Worm (Caenorhabditis elegans) whole organism, mixed stage, embryonic: ENCODE results near the gene capa-1.

Experiments
- M03D4.4 ChIP-seq: sonication (generic microtip); optimal IDR thresholded peaks from 2 replicates; lab custom pipeline; 2017; ENCODE audit warnings: mild to moderate bottlenecking, missing genetic modification characterization, missing compliant biosample characterization
- bed-3 ChIP-seq: fragments of 200-800 bp; sonication (Bioruptor generic); optimal IDR thresholded peaks from 3 replicates; lab custom pipeline; 2018; ENCODE audit warnings: mild to moderate bottlenecking, missing genetic modification characterization, moderate library complexity, missing compliant biosample characterization
- ces-1 ChIP-seq: fragments of 150-350 bp; optimal IDR thresholded peaks from 2 replicates; lab custom pipeline; 2014; ENCODE audit warnings: missing biosample characterization, missing genetic modification reagents, missing genetic modification characterization
- cnd-1 ChIP-seq: fragments of 200-800 bp; sonication (Bioruptor generic); optimal IDR thresholded peaks from 2 replicates; lab custom pipeline; 2018; ENCODE audit warnings: mild to moderate bottlenecking, missing genetic modification characterization, missing compliant biosample characterization
- elt-3 ChIP-seq: fragments of 150-350 bp; optimal IDR thresholded peaks from 2 replicates; lab custom pipeline; 2014; ENCODE audit warnings: missing biosample characterization, missing genetic modification characterization
- ham-2 ChIP-seq: fragments of 200-800 bp; sonication (Bioruptor generic); optimal IDR thresholded peaks from 2 replicates; lab custom pipeline; 2018; ENCODE audit warnings: mild to moderate bottlenecking, missing genetic modification characterization, missing compliant biosample characterization
- lin-32 ChIP-seq: fragments of 200-800 bp; sonication (Bioruptor generic); optimal IDR thresholded peaks from 2 replicates; lab custom pipeline; 2018; ENCODE audit warnings: mild to moderate bottlenecking, missing genetic modification characterization, missing compliant biosample characterization
- lsy-2 ChIP-seq: fragments of 150-350 bp; optimal IDR thresholded peaks from 2 replicates; lab custom pipeline; 2014; ENCODE audit warnings: missing biosample characterization, missing genetic modification characterization
- mab-5 ChIP-seq: fragments of 150-350 bp; optimal IDR thresholded peaks from 2 replicates; lab custom pipeline; 2014; ENCODE audit warnings: missing biosample characterization, missing genetic modification characterization
- nhr-28 ChIP-seq: fragments of 150-350 bp; optimal IDR thresholded peaks from 2 replicates; lab custom pipeline; 2014; ENCODE audit warnings: missing biosample characterization, missing genetic modification characterization
- snpc-4 ChIP-seq: fragments of 150-350 bp; optimal IDR thresholded peaks from 2 replicates; lab custom pipeline; 2014; ENCODE audit warnings: missing biosample characterization, missing genetic modification characterization
- sptf-1 ChIP-seq: sonication (generic microtip); optimal IDR thresholded peaks from 2 replicates; lab custom pipeline; 2017; ENCODE audit warnings: mild to moderate bottlenecking, missing genetic modification characterization, moderate library complexity, missing compliant biosample characterization
- unc-120 ChIP-seq: sonication (generic microtip); optimal IDR thresholded peaks from 2 replicates; lab custom pipeline; 2017; ENCODE audit warnings: missing genetic modification characterization, missing compliant biosample characterization; ENCODE audit not compliant: poor library complexity, severe bottlenecking
- unc-39 ChIP-seq: fragments of 150-350 bp; optimal IDR thresholded peaks from 2 replicates; lab custom pipeline; 2014; ENCODE audit warnings: missing biosample characterization, missing genetic modification characterization
- ztf-11 ChIP-seq: fragments of 150-350 bp; optimal IDR thresholded peaks from 2 replicates; lab custom pipeline; 2014; ENCODE audit warnings: missing biosample characterization, missing genetic modification characterization

capa-1 gene

ce11 chrX:5960872-5961271, 41.7 kb downstream of the capa-1 start:
- no peak for TF ChIP-seq unc-120 (tag; lab: Kevin White, UChicago)
- no peak for TF ChIP-seq lin-32 (GFP tag; lab: Kevin White, UChicago)

DNA sequence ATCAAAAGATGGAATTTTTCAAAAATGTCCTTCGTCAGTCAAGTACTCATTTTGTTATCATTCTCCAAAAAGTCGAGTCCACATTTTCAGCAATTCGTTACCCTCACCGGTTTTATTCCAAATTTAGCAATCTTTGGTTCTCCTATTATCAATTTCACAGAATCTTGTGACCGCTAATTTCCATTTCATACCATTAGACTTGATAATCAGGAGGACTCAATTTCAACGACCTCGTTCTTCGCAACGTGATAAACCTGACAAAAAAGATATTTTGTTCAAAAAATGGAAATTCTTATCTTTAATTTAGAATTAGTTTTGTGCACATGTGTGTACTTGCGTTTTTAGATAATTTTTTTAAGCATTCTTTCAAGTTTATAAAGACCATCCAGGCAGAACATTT, 43.4 kb downstream of the capa-1 start:
- TF ChIP-seq ham-2 (GFP tag; lab: Kevin White, UChicago) = no peak
- TF ChIP-seq mab-5 (tag; lab: Kevin White, UChicago) = no peak
- TF ChIP-seq lsy-2 (tag; lab: Kevin White, UChicago) = no peak
- TF ChIP-seq unc-39 (tag; lab: Kevin White, UChicago) = no peak
- no peak for TF ChIP-seq bed-3 (GFP tag; lab: Kevin White, UChicago)
- TF ChIP-seq M03D4.4 (tag; lab: Kevin White, UChicago) = no peak
- no peak for TF ChIP-seq unc-120 (tag; lab: Kevin White, UChicago)
- no peak for TF ChIP-seq ztf-11 (tag; lab: Kevin White, UChicago)
- TF ChIP-seq sptf-1 = no peak
- TF ChIP-seq elt-3 (tag; lab: Kevin White, UChicago) = no peak
- TF ChIP-seq cnd-1 (tag; lab: Kevin White, UChicago) = no peak
- TF ChIP-seq nhr-28 (tag; lab: Kevin White, UChicago) = no peak
- TF ChIP-seq snpc-4 (tag; lab: Kevin White, UChicago) = no peak
- TF ChIP-seq ces-1 = no peak
